Fruit fly (Drosophila melanogaster) S2 (cell line): ENCODE measurements around the gene CG1622.

ENCODE experiments used
- CG8478 ChIP-seq: fragments of >200 bp; optimal IDR thresholded peaks from 2 replicates; lab custom pipeline; 2018
- CTCF ChIP-seq, 2 experiments: fragments of >200 bp; optimal IDR thresholded peaks; 2 replicates each; lab custom pipeline; 2018

Gene CG1622

DNA sequence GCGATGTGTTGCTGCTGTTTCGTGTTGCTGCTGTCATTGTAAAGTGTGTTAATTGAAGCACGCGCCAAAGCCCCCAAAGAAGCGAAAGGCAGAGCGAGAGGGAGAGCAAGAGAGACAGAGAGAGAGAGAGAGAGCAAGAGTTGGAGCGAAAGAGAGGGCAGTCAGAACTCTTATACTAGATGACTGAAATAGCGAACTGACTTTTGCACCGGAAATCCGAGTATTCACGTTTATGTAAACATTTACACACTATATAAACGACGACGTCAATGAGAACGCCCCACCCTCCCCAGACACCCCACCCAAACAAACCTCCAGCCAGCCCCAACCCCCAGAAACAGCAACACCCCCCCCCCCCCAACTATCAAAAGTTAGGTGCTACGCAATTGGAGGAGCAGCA lies 25.5 kb downstream of the CG1622 start:
- TF ChIP-seq CTCF (optimal IDR thresholded peaks at IDR 0.05; lab: Kevin White, UChicago) (no peak), CG8478 (lab: Kevin White, UChicago) (no peak)

DNA sequence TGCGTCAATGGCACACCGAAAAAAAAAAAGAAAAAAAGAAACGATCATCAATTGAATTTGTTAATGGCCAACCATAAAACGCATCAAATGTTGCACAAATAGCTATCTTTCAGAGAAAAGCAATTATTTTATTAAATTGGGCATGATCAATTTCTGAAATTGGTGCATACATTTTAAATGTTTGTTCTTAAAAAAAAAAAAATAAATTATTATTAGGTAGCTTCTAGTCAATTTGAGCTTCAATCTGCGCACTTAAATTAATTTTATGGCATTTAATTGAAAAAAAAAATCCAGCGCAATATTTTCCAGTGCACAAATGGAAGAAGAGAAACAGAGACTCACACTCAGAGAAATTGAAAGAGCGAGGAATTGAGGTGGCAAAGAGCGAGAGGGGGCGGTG lies 26.2 kb downstream of the CG1622 start:
- TF ChIP-seq CG8478 (lab: Kevin White, UChicago) (no peak), CTCF (optimal IDR thresholded peaks at IDR 0.05; lab: Kevin White, UChicago) (no peak)

dm6 chrX:13323526-13323925 lies 26.6 kb downstream of the CG1622 start:
- no peak for TF ChIP-seq CTCF (optimal IDR thresholded peaks at IDR 0.05; lab: Kevin White, UChicago)
- TF ChIP-seq CG8478 (lab: Kevin White, UChicago): no peak

dm6 chrX:13325310-13325709 lies 28.4 kb downstream of the CG1622 start:
- TF ChIP-seq CTCF (optimal IDR thresholded peaks at IDR 0.05; lab: Kevin White, UChicago): no peak
- TF ChIP-seq CG8478 (lab: Kevin White, UChicago): no peak

- TF ChIP-seq CG8478 (lab: Kevin White, UChicago): no peak
- peak; percentile 86 to 87 for TF ChIP-seq CTCF (optimal IDR thresholded peaks at IDR 0.05; lab: Kevin White, UChicago)
Observed at dm6 chrX:13329572-13330046, 32.7 kb downstream of the CG1622 start, which contains the start of gene Prx2. Prx2 (plus strand) TSS chrX:13329824.

DNA sequence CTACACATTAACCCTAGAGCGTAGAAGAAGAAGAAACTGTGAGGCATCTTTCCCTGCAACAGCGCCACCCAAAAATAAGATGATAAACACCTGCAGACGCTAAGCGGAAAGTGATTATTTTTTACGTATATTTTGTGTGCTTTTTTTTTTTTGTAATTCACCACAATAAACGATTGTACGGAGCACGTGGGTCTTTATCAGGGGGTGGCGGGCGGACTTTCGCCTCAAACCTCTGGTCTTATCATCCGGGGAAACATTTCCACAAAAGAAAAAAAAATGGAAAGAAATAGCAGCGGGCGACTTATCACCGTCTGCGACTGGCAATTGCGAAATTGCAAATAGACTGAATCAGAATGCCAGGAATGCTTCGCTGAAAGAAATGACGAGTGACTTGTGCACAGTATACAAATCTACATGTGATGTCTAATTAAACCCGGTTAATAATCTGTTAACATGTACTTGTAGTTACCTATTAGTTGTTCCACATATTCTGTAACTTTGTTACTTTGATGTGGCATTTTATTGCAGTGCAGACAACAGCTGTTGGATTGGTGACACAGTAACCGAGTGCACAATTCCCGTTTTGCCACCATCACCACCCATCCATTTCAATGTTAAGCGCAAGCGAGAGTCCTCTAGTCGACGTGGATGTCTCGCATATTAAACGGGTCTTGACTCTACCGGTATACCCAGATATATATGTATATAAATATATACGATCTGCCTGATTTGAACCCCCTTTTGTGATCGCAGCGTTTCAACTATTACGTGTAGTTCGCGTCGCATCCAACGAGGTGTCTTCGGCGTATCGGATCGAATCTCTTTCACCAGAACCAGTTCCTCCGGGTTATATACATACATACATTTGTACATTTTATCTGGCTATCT lies 35.2 kb downstream of the CG1622 start:
- TF ChIP-seq CTCF (optimal IDR thresholded peaks at IDR 0.05; lab: Kevin White, UChicago): no peak
- TF ChIP-seq CG8478 (lab: Kevin White, UChicago): no peak

- TF ChIP-seq CTCF (optimal IDR thresholded peaks at IDR 0.05; lab: Kevin White, UChicago) (no peak), CG8478 (lab: Kevin White, UChicago) (no peak)
Observed at dm6 chrX:13332702-13333243, 35.9 kb downstream of the CG1622 start.

dm6 chrX:13334434-13335146 lies 37.7 kb downstream of the CG1622 start:
- no peak for TF ChIP-seq CG8478 (lab: Kevin White, UChicago)
- TF ChIP-seq CTCF (optimal IDR thresholded peaks at IDR 0.05; lab: Kevin White, UChicago): no peak

dm6 chrX:13337454-13337853 lies 40.6 kb downstream of the CG1622 start, which contains the start of gene RpS15Aa:
RpS15Aa (minus strand) TSS chrX:13337705.
- TF ChIP-seq CG8478 (lab: Kevin White, UChicago) (no peak), CTCF (optimal IDR thresholded peaks at IDR 0.05; lab: Kevin White, UChicago) (peak; percentile 25 to 44)

DNA sequence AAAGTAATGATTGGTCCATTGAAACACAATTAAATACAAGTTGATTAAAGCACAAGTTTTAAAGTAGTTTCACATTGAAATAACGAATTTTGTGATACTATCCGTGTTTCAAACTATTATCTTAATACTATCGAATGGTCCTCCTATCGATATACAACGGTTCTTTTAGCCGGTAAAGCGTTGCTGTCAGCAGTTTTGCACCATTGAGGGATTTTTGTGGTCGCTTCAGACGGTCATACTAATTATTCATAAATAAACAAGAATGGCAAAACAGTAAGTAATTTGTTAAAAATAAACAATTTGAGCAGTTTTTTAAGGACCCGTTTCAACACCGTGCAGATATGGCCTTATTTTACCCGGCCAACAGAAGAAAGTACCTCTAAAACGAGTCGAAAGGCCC lies 41.2 kb downstream of the CG1622 start, which contains the start of gene CG15747:
Gene CG15747 (plus strand): TSS at position 206 of the 400 bp plus-strand sequence.
- TF ChIP-seq CG8478 (lab: Kevin White, UChicago): no peak
- TF ChIP-seq CTCF (optimal IDR thresholded peaks at IDR 0.05; lab: Kevin White, UChicago): peak in 1 of 2 experiments; percentile 12

DNA sequence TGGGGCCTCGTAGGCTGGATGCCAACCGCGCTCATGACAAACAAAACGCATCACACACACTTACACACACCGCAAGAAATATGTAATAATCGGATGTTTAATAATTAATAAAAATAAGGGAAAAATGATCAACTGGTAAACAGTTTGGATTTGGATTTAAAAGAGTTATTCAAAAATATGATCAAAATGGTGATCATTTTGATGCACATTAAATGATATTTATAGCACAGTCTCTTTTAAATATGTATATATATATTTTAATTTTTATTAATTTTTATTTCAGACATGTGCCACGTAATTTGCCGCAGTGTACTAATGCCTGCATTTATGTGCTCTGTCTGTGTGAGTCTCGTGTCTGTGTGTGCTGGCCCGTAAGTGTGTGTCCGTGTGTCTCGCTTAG lies 48.4 kb downstream of the CG1622 start:
- TF ChIP-seq CTCF (optimal IDR thresholded peaks at IDR 0.05; lab: Kevin White, UChicago) (no peak), CG8478 (lab: Kevin White, UChicago) (no peak)

- no peak for TF ChIP-seq CG8478 (lab: Kevin White, UChicago)
- no peak for TF ChIP-seq CTCF (optimal IDR thresholded peaks at IDR 0.05; lab: Kevin White, UChicago)
Observed at dm6 chrX:13346998-13347397, 50.1 kb downstream of the CG1622 start.
